Worm (Caenorhabditis elegans) whole organism, mixed stage, embryonic: ENCODE data around the gene srh-137.

Experiments used
- ces-1 ChIP-seq: fragments of 150-350 bp; optimal IDR thresholded peaks from 2 replicates; lab custom pipeline; 2014; ENCODE audit warnings: missing biosample characterization, missing genetic modification reagents, missing genetic modification characterization
- nhr-2 ChIP-seq: fragments of 150-350 bp; optimal IDR thresholded peaks from 2 replicates; lab custom pipeline; 2014; ENCODE audit warnings: missing biosample characterization, missing genetic modification characterization
- snpc-4 ChIP-seq: fragments of 150-350 bp; optimal IDR thresholded peaks from 2 replicates; lab custom pipeline; 2014; ENCODE audit warnings: missing biosample characterization, missing genetic modification characterization
- sptf-1 ChIP-seq: sonication (generic microtip); optimal IDR thresholded peaks from 2 replicates; lab custom pipeline; 2017; ENCODE audit warnings: mild to moderate bottlenecking, missing genetic modification characterization, moderate library complexity, missing compliant biosample characterization
- ztf-11 ChIP-seq: fragments of 150-350 bp; optimal IDR thresholded peaks from 2 replicates; lab custom pipeline; 2014; ENCODE audit warnings: missing biosample characterization, missing genetic modification characterization

DNA sequence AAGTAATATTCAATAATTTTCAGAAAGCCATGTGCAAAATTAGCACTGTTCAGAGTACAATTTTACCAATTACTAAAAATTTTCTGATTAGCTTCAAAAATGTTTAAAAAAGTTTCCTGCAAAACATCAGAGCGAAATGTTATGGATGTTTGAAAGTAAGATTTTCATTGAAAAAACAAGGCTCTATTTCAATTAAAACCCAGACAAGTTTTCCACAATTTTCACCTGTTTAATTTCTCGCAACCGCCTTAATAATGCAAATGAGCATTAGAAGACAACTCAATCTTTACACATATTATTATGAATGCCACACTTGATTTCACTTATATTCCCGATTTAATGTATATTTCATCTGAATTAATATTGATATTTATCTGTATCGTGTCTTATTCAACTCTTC, 21.9 kb downstream of the srh-137 start, which contains the start of gene srz-101:
- TF ChIP-seq ztf-11 (tag; lab: Kevin White, UChicago) (no peak), nhr-2 (tag; lab: Kevin White, UChicago) (no peak), sptf-1 (no peak), snpc-4 (no peak), ces-1 (GFP tag; lab: Kevin White, UChicago) (no peak)
